Worm (Caenorhabditis elegans) whole organism, mixed stage, embryonic: Measurements from ENCODE around the gene C24H12.8.

Experiments
- M03D4.4 ChIP-seq: sonication (generic microtip); optimal IDR thresholded peaks from 2 replicates; lab custom pipeline; 2017; ENCODE audit warnings: mild to moderate bottlenecking, missing genetic modification characterization, missing compliant biosample characterization
- bed-3 ChIP-seq: fragments of 200-800 bp; sonication (Bioruptor generic); optimal IDR thresholded peaks from 3 replicates; lab custom pipeline; 2018; ENCODE audit warnings: mild to moderate bottlenecking, missing genetic modification characterization, moderate library complexity, missing compliant biosample characterization
- blmp-1 ChIP-seq: fragments of 150-350 bp; optimal IDR thresholded peaks from 2 replicates; lab custom pipeline; 2014; ENCODE audit warnings: missing biosample characterization, missing genetic modification characterization
- ceh-39 ChIP-seq: fragments of 150-350 bp; optimal IDR thresholded peaks from 2 replicates; lab custom pipeline; 2014; ENCODE audit warnings: missing biosample characterization, missing genetic modification characterization
- ceh-43 ChIP-seq: fragments of 200-800 bp; sonication (Bioruptor generic); optimal IDR thresholded peaks from 2 replicates; lab custom pipeline; 2018; ENCODE audit warnings: mild to moderate bottlenecking, missing genetic modification characterization, moderate library complexity, missing compliant biosample characterization
- ceh-83 ChIP-seq: fragments of 200-800 bp; sonication (Bioruptor generic); optimal IDR thresholded peaks from 2 replicates; lab custom pipeline; 2018; ENCODE audit warnings: mild to moderate bottlenecking, missing genetic modification characterization, missing compliant biosample characterization
- ces-1 ChIP-seq: fragments of 150-350 bp; optimal IDR thresholded peaks from 2 replicates; lab custom pipeline; 2014; ENCODE audit warnings: missing biosample characterization, missing genetic modification reagents, missing genetic modification characterization
- cnd-1 ChIP-seq: fragments of 200-800 bp; sonication (Bioruptor generic); optimal IDR thresholded peaks from 2 replicates; lab custom pipeline; 2018; ENCODE audit warnings: mild to moderate bottlenecking, missing genetic modification characterization, missing compliant biosample characterization
- drap-1 ChIP-seq: fragments of 200-800 bp; sonication (Bioruptor generic); optimal IDR thresholded peaks from 3 replicates; lab custom pipeline; 2018; ENCODE audit warnings: mild to moderate bottlenecking, missing genetic modification characterization, missing compliant biosample characterization
- elt-1 ChIP-seq: sonication (generic microtip); optimal IDR thresholded peaks from 2 replicates; lab custom pipeline; 2017; ENCODE audit warnings: missing genetic modification characterization, mild to moderate bottlenecking, missing compliant biosample characterization, antibody characterized with exemption, moderate library complexity, borderline replicate concordance; ENCODE audit not compliant: insufficient read depth
- elt-3 ChIP-seq: fragments of 150-350 bp; optimal IDR thresholded peaks from 2 replicates; lab custom pipeline; 2014; ENCODE audit warnings: missing biosample characterization, missing genetic modification characterization
- flh-1 ChIP-seq: fragments of 200-800 bp; sonication (Bioruptor generic); optimal IDR thresholded peaks from 2 replicates; lab custom pipeline; 2018; ENCODE audit warnings: mild to moderate bottlenecking, missing genetic modification characterization, moderate library complexity, missing compliant biosample characterization
- ham-2 ChIP-seq: fragments of 200-800 bp; sonication (Bioruptor generic); optimal IDR thresholded peaks from 2 replicates; lab custom pipeline; 2018; ENCODE audit warnings: mild to moderate bottlenecking, missing genetic modification characterization, missing compliant biosample characterization
- hlh-1 ChIP-seq: fragments of 150-350 bp; optimal IDR thresholded peaks from 2 replicates; lab custom pipeline; 2014; ENCODE audit warnings: missing biosample characterization, missing genetic modification reagents, missing genetic modification characterization
- lin-13 ChIP-seq: fragments of 150-350 bp; optimal IDR thresholded peaks from 2 replicates; lab custom pipeline; 2014; ENCODE audit warnings: missing biosample characterization, missing genetic modification characterization
- lin-32 ChIP-seq: fragments of 200-800 bp; sonication (Bioruptor generic); optimal IDR thresholded peaks from 2 replicates; lab custom pipeline; 2018; ENCODE audit warnings: mild to moderate bottlenecking, missing genetic modification characterization, missing compliant biosample characterization
- lsy-2 ChIP-seq: fragments of 150-350 bp; optimal IDR thresholded peaks from 2 replicates; lab custom pipeline; 2014; ENCODE audit warnings: missing biosample characterization, missing genetic modification characterization
- mab-5 ChIP-seq: fragments of 150-350 bp; optimal IDR thresholded peaks from 2 replicates; lab custom pipeline; 2014; ENCODE audit warnings: missing biosample characterization, missing genetic modification characterization
- mep-1 ChIP-seq: fragments of 150-350 bp; optimal IDR thresholded peaks from 2 replicates; lab custom pipeline; 2017; ENCODE audit warnings: missing biosample characterization, missing genetic modification reagents, missing genetic modification characterization, inconsistent platforms
- mls-2 ChIP-seq: sonication (generic microtip); optimal IDR thresholded peaks from 2 replicates; lab custom pipeline; 2016; ENCODE audit warnings: mild to moderate bottlenecking, missing genetic modification characterization, moderate library complexity, missing compliant biosample characterization
- nhr-12 ChIP-seq: fragments of 150-350 bp; optimal IDR thresholded peaks from 2 replicates; lab custom pipeline; 2014; ENCODE audit warnings: missing biosample characterization, missing genetic modification characterization
- nhr-2 ChIP-seq: fragments of 150-350 bp; optimal IDR thresholded peaks from 2 replicates; lab custom pipeline; 2014; ENCODE audit warnings: missing biosample characterization, missing genetic modification characterization
- nhr-237 ChIP-seq: fragments of 150-350 bp; optimal IDR thresholded peaks from 2 replicates; lab custom pipeline; 2014; ENCODE audit warnings: missing biosample characterization, missing genetic modification characterization
- nhr-28 ChIP-seq: fragments of 150-350 bp; optimal IDR thresholded peaks from 2 replicates; lab custom pipeline; 2014; ENCODE audit warnings: missing biosample characterization, missing genetic modification characterization
- nhr-76 ChIP-seq: sonication (generic microtip); optimal IDR thresholded peaks from 2 replicates; lab custom pipeline; 2017; ENCODE audit warnings: missing biosample characterization, missing genetic modification characterization
- pha-4 ChIP-seq: fragments of 150-350 bp; optimal IDR thresholded peaks from 2 replicates; lab custom pipeline; 2018; ENCODE audit warnings: missing biosample characterization, missing genetic modification reagents, missing genetic modification characterization
- sem-2 ChIP-seq: fragments of 200-800 bp; sonication (Bioruptor generic); optimal IDR thresholded peaks from 2 replicates; lab custom pipeline; 2018; ENCODE audit warnings: mild to moderate bottlenecking, missing genetic modification characterization, missing compliant biosample characterization
- snpc-4 ChIP-seq: fragments of 150-350 bp; optimal IDR thresholded peaks from 2 replicates; lab custom pipeline; 2014; ENCODE audit warnings: missing biosample characterization, missing genetic modification characterization
- sptf-1 ChIP-seq: sonication (generic microtip); optimal IDR thresholded peaks from 2 replicates; lab custom pipeline; 2017; ENCODE audit warnings: mild to moderate bottlenecking, missing genetic modification characterization, moderate library complexity, missing compliant biosample characterization
- tbx-8 ChIP-seq: fragments of 200-800 bp; sonication (Bioruptor generic); optimal IDR thresholded peaks from 2 replicates; lab custom pipeline; 2018; ENCODE audit warnings: mild to moderate bottlenecking, missing genetic modification characterization, moderate library complexity, missing compliant biosample characterization
- unc-120 ChIP-seq: sonication (generic microtip); optimal IDR thresholded peaks from 2 replicates; lab custom pipeline; 2017; ENCODE audit warnings: missing genetic modification characterization, missing compliant biosample characterization; ENCODE audit not compliant: poor library complexity, severe bottlenecking
- unc-39 ChIP-seq: fragments of 150-350 bp; optimal IDR thresholded peaks from 2 replicates; lab custom pipeline; 2014; ENCODE audit warnings: missing biosample characterization, missing genetic modification characterization
- unc-62 ChIP-seq: fragments of 150-350 bp; optimal IDR thresholded peaks from 2 replicates; lab custom pipeline; 2014; ENCODE audit warnings: missing biosample characterization, missing genetic modification reagents, missing genetic modification characterization
- zip-8 ChIP-seq: fragments of 150-350 bp; optimal IDR thresholded peaks from 2 replicates; lab custom pipeline; 2014; ENCODE audit warnings: missing biosample characterization, missing genetic modification characterization
- ztf-11 ChIP-seq: fragments of 150-350 bp; optimal IDR thresholded peaks from 2 replicates; lab custom pipeline; 2014; ENCODE audit warnings: missing biosample characterization, missing genetic modification characterization

Gene C24H12.8

DNA sequence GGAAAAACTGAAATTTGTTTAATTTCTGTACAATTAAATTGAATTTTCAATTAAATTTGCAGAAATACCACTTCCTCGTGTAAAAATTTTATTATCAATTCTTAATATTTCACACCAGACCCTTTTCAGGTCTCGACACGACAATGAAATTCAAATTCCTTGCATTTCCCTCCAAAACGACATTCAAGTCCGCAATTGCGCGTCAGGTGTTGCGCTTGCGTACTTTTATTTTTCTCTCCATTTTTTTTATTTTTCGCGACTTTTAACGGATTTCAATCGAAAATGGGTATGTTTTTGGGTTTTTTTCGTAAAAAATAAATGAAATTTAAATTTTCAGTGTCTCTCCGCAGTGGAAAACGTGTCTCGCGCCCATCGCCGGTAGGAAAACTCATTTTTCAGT lies 37.0 kb downstream of the C24H12.8 start, which contains the start of gene C03H5.3:
C03H5.3 (plus strand) TSS at position 132 of the 400 bp plus-strand sequence.
- no peak for TF ChIP-seq elt-1 (tag; lab: Kevin White, UChicago)
- no peak for TF ChIP-seq blmp-1 (tag; lab: Kevin White, UChicago)
- TF ChIP-seq tbx-8 (GFP tag; lab: Kevin White, UChicago): no peak
- TF ChIP-seq lin-32 (GFP tag; lab: Kevin White, UChicago): no peak
- no peak for TF ChIP-seq ham-2 (GFP tag; lab: Kevin White, UChicago)
- no peak for TF ChIP-seq nhr-28 (tag; lab: Kevin White, UChicago)
- TF ChIP-seq hlh-1 (tag; lab: Kevin White, UChicago): no peak
- TF ChIP-seq lin-13 (tag; lab: Kevin White, UChicago): peak; percentile 24
- no peak for TF ChIP-seq elt-3 (tag; lab: Kevin White, UChicago)
- no peak for TF ChIP-seq nhr-2 (tag; lab: Kevin White, UChicago)
- no peak for TF ChIP-seq cnd-1 (tag; lab: Kevin White, UChicago)
- peak; percentile 22 for TF ChIP-seq pha-4 (tag; lab: Kevin White, UChicago)
- peak; percentile 48 for TF ChIP-seq ces-1 (GFP tag; lab: Kevin White, UChicago)
- no peak for TF ChIP-seq unc-39 (tag; lab: Kevin White, UChicago)
- TF ChIP-seq unc-62 (GFP tag; lab: Kevin White, UChicago): no peak
- TF ChIP-seq M03D4.4 (tag; lab: Kevin White, UChicago): no peak
- TF ChIP-seq sptf-1 (tag; lab: Kevin White, UChicago): no peak
- peak; percentile 10 for TF ChIP-seq lsy-2 (tag; lab: Kevin White, UChicago)
- TF ChIP-seq bed-3 (GFP tag; lab: Kevin White, UChicago): no peak
- no peak for TF ChIP-seq sem-2 (GFP tag; lab: Kevin White, UChicago)
- no peak for TF ChIP-seq ztf-11 (tag; lab: Kevin White, UChicago)
- no peak for TF ChIP-seq ceh-83 (GFP tag; lab: Kevin White, UChicago)
- TF ChIP-seq nhr-237 (tag; lab: Kevin White, UChicago): peak; percentile 35
- peak; percentile 77 for TF ChIP-seq mep-1 (tag; lab: Kevin White, UChicago)
- no peak for TF ChIP-seq flh-1 (GFP tag; lab: Kevin White, UChicago)
- TF ChIP-seq nhr-76 (tag; lab: Kevin White, UChicago): no peak
- no peak for TF ChIP-seq ceh-39 (tag; lab: Kevin White, UChicago)
- TF ChIP-seq unc-120 (tag; lab: Kevin White, UChicago): no peak
- TF ChIP-seq snpc-4 (tag; lab: Kevin White, UChicago): no peak
- TF ChIP-seq ceh-43 (GFP tag; lab: Kevin White, UChicago): no peak
- no peak for TF ChIP-seq mab-5 (tag; lab: Kevin White, UChicago)
- TF ChIP-seq mls-2 (tag; lab: Kevin White, UChicago): no peak
- no peak for TF ChIP-seq nhr-12 (tag; lab: Kevin White, UChicago)
- TF ChIP-seq drap-1 (GFP tag; lab: Kevin White, UChicago): no peak
- TF ChIP-seq zip-8 (tag; lab: Kevin White, UChicago): no peak

- TF ChIP-seq nhr-28 (tag; lab: Kevin White, UChicago) (no peak), elt-3 (tag; lab: Kevin White, UChicago) (no peak), snpc-4 (tag; lab: Kevin White, UChicago) (no peak), nhr-2 (tag; lab: Kevin White, UChicago) (no peak), M03D4.4 (tag; lab: Kevin White, UChicago) (no peak), mls-2 (tag; lab: Kevin White, UChicago) (no peak), mep-1 (tag; lab: Kevin White, UChicago) (no peak), pha-4 (tag; lab: Kevin White, UChicago) (no peak), ceh-39 (tag; lab: Kevin White, UChicago) (no peak), lin-32 (GFP tag; lab: Kevin White, UChicago) (no peak)
These were observed 37.7 kb downstream of the C24H12.8 start, which contains the start of gene C03H5.5 for ce11 chrII:385258-385657. C03H5.5 (minus strand) TSS chrII:385358.

ce11 chrII:379935-380334 lies 43.1 kb downstream of the C24H12.8 start, which contains the start of gene C03H5.7:
C03H5.7 (plus strand) TSS chrII:380235.
- TF ChIP-seq pha-4 (tag; lab: Kevin White, UChicago) (no peak), nhr-237 (tag; lab: Kevin White, UChicago) (no peak)
